Worm (Caenorhabditis elegans): Measurements from ENCODE around the gene T03G6.7.

Gene T03G6.7

ce11 chrX:2615626-2616025, 21.8 kb downstream of the T03G6.7 start, which contains the start of gene T03G6.3:
Gene T03G6.3 (minus strand): TSS chrX:2615726.
- TF ChIP-seq pha-4 (tag; optimal IDR thresholded peaks at IDR 0.05) (no peak), akir-1 (GFP tag; optimal IDR thresholded peaks at IDR 0.05) (no peak), bed-2 (GFP tag; IDR thresholded peaks at IDR 0.05) (no peak), Y95B8A.8 (GFP tag; IDR thresholded peaks at IDR 0.05) (no peak), bed-1 (GFP tag; IDR thresholded peaks at IDR 0.05) (no peak), rec-8 (tag; optimal IDR thresholded peaks at IDR 0.05) (no peak), lin-54 (GFP tag; optimal IDR thresholded peaks at IDR 0.05) (no peak), C17E4.6 (GFP tag; IDR thresholded peaks at IDR 0.05) (no peak)

ce11 chrX:2620280-2620679, 26.4 kb downstream of the T03G6.7 start:
- no peak for TF ChIP-seq sptf-2 (GFP tag; optimal IDR thresholded peaks at IDR 0.05)
- TF ChIP-seq snpc-4 (GFP tag; optimal IDR thresholded peaks at IDR 0.05), result no peak
- TF ChIP-seq snpc-4 (tag; optimal IDR thresholded peaks at IDR 0.05), result no peak
- no peak for TF ChIP-seq snpc-3.4 (tag; optimal IDR thresholded peaks at IDR 0.05)
- TF ChIP-seq T07F8.4 (tag; optimal IDR thresholded peaks at IDR 0.05), result no peak
- TF ChIP-seq ztf-25 (GFP tag; IDR thresholded peaks at IDR 0.05), result no peak
- TF ChIP-seq Y79H2A.3 (GFP tag; conservative IDR thresholded peaks at IDR 0.05), result no peak
- TF ChIP-seq B0035.1 (tag; optimal IDR thresholded peaks at IDR 0.05), result no peak
- no peak for TF ChIP-seq rpc-1 (optimal IDR thresholded peaks at IDR 0.05)
- no peak for TF ChIP-seq rpc-1 (tag; optimal IDR thresholded peaks at IDR 0.05)
- TF ChIP-seq Y95B8A.8 (GFP tag; IDR thresholded peaks at IDR 0.05), result no peak
- TF ChIP-seq F22D6.2 (tag; optimal IDR thresholded peaks at IDR 0.05), result no peak
- TF ChIP-seq mes-4 (tag; optimal IDR thresholded peaks at IDR 0.05), result no peak
- no peak for TF ChIP-seq F57C9.4 (tag; optimal IDR thresholded peaks at IDR 0.05)
- TF ChIP-seq hmg-20 (GFP tag; IDR thresholded peaks at IDR 0.05), result no peak
- TF ChIP-seq C06A6.2 (GFP tag; conservative IDR thresholded peaks at IDR 0.05), result no peak
- no peak for TF ChIP-seq ztf-3 (GFP tag; optimal IDR thresholded peaks at IDR 0.05)
- no peak for TF ChIP-seq F23B12.7 (tag; optimal IDR thresholded peaks at IDR 0.05; ENCODE audit: insufficient read depth)
- no peak for TF ChIP-seq rec-8 (tag; optimal IDR thresholded peaks at IDR 0.05)
- TF ChIP-seq Y53F4B.3 (GFP tag; IDR thresholded peaks at IDR 0.05), result no peak
- no peak for TF ChIP-seq C17E4.6 (GFP tag; IDR thresholded peaks at IDR 0.05)
- no peak for TF ChIP-seq ceh-91 (GFP tag; IDR thresholded peaks at IDR 0.05)

DNA sequence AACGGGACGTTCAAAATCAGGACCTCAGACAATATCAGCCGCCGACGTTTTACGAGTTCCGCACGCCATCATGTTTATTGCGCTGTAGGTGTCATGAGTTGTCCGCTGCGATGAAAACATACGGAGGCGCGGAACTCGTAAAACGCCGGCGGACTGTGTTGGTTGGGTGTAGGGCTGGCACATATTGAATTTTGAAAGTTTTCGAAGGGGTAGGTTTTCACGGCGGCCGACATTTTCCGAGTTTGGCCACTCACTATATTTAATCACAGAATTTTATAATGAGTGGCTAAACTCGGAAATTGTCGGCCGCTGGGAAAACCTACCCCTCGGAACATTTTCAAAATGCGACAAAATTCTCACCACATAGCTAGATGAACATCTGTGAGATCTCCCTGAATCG, 32.3 kb downstream of the T03G6.7 start:
- TF ChIP-seq lsl-1 (GFP tag; optimal IDR thresholded peaks at IDR 0.05) (no peak), unc-62 (GFP tag; optimal IDR thresholded peaks at IDR 0.05) (no peak), snpc-4 (GFP tag; optimal IDR thresholded peaks at IDR 0.05) (no peak), snpc-4 (tag; optimal IDR thresholded peaks at IDR 0.05) (peak in 3 of 4 experiments; percentile 9 to 83 (median 64)), hmg-1.2 (GFP tag; IDR thresholded peaks at IDR 0.05) (peak; percentile 38; the same call in 1 of the 2 replicates), unc-130 (GFP tag; optimal IDR thresholded peaks at IDR 0.05) (no peak), madf-6 (GFP tag; IDR thresholded peaks at IDR 0.05) (no peak), nhr-120 (GFP tag; IDR thresholded peaks at IDR 0.05) (no peak), nhr-179 (tag; optimal IDR thresholded peaks at IDR 0.05) (no peak), T07F8.4 (tag; optimal IDR thresholded peaks at IDR 0.05) (no peak), K12H6.12 (tag; optimal IDR thresholded peaks at IDR 0.05) (no peak), hrde-1 (tag; optimal IDR thresholded peaks at IDR 0.05; ENCODE audit: borderline replicate concordance) (no peak), ccch-3 (GFP tag; optimal IDR thresholded peaks at IDR 0.05) (no peak), zim-3 (tag; optimal IDR thresholded peaks at IDR 0.05) (no peak), Y67H2A.10 (GFP tag; conservative IDR thresholded peaks at IDR 0.05) (no peak), mes-4 (tag; optimal IDR thresholded peaks at IDR 0.05) (no peak), B0035.1 (tag; optimal IDR thresholded peaks at IDR 0.05) (no peak), egl-44 (GFP tag; IDR thresholded peaks at IDR 0.05) (no peak)

Data from whole organism, young adult.